Worm (Caenorhabditis elegans): Measurements from ENCODE around the gene scl-21.

Gene scl-21

DNA sequence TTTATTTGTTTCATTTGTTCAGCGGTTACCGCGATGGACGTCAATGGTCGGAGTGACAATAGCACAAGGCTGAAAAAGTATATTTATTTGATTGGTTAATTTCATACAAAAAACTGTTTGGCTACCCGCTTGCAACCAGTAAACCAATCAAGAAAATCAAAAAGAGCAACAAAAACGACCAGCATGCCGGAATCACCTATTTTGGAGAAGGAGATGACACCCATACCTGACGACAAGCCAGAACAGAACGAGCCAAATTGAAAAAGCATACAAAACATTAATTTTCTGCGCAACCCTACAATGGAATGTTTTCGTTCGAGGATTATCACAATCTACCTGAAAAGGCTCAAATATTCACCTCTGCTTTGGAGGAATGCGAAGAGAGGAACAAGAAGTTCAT lies 5.0 kb downstream of the scl-21 start, which contains the start of gene Y43F8B.7:
TSS of gene Y43F8B.7 (plus strand) at position 301 of the 400 bp plus-strand sequence.
- no peak for TF ChIP-seq Y5F2A.4 (GFP tag; optimal IDR thresholded peaks at IDR 0.05)
- TF ChIP-seq ceh-32 (tag; optimal IDR thresholded peaks at IDR 0.05; ENCODE audit: poor library complexity): no peak
- no peak for TF ChIP-seq daf-8 (GFP tag; IDR thresholded peaks at IDR 0.05)
- no peak for TF ChIP-seq ceh-44 (GFP tag; IDR thresholded peaks at IDR 0.05)
- no peak for TF ChIP-seq hmg-1.1 (GFP tag; IDR thresholded peaks at IDR 0.05)
- no peak for TF ChIP-seq unc-130 (GFP tag; optimal IDR thresholded peaks at IDR 0.05)
- no peak for TF ChIP-seq gei-8 (GFP tag; optimal IDR thresholded peaks at IDR 0.05)
- no peak for TF ChIP-seq rbr-2 (tag; optimal IDR thresholded peaks at IDR 0.05)
- no peak for TF ChIP-seq ctbp-1 (GFP tag; IDR thresholded peaks at IDR 0.05)
- TF ChIP-seq mxl-3 (GFP tag; optimal IDR thresholded peaks at IDR 0.05): no peak
- no peak for TF ChIP-seq F37D6.2 (tag; optimal IDR thresholded peaks at IDR 0.05)
- TF ChIP-seq dpl-1 (GFP tag; optimal IDR thresholded peaks at IDR 0.05): no peak
- no peak for TF ChIP-seq mdl-1 (tag; optimal IDR thresholded peaks at IDR 0.05)
- no peak for TF ChIP-seq ztf-7 (tag; optimal IDR thresholded peaks at IDR 0.05)
- no peak for TF ChIP-seq F49E8.2 (tag; optimal IDR thresholded peaks at IDR 0.05; ENCODE audit: borderline replicate concordance)
- no peak for TF ChIP-seq lim-7 (GFP tag; IDR thresholded peaks at IDR 0.05)

DNA sequence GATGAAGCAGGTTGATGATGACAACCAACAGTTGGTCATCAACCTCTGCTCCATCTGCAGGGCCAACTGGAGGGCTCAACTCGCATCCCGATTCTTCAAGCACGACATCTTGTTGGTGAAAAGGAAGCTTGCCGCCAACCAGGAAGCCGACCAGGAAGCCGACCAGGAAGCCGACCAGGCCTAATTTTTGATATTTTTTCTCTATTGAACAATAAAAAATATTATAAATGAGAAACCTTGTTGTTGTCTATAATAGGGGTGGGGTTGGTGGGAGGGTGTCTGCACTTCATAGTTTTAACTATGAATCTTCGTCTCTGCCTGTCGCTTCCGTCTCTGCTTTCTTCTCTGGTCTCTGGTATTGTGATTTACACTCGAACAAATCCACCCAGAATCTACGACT lies 9.8 kb downstream of the scl-21 start, which contains the start of gene Y43F8B.18:
TSS of gene Y43F8B.18 (plus strand) at position 301 of the 400 bp plus-strand sequence.
- TF ChIP-seq nhr-28 (tag; optimal IDR thresholded peaks at IDR 0.05): no peak
- no peak for TF ChIP-seq lin-39 (tag; optimal IDR thresholded peaks at IDR 0.05)
- no peak for TF ChIP-seq nhr-102 (tag; optimal IDR thresholded peaks at IDR 0.05)
- TF ChIP-seq ceh-82 (tag; optimal IDR thresholded peaks at IDR 0.05): no peak
- TF ChIP-seq F37D6.2 (tag; optimal IDR thresholded peaks at IDR 0.05): no peak
- TF ChIP-seq skn-1 (tag; optimal IDR thresholded peaks at IDR 0.05): no peak
- TF ChIP-seq spr-1 (tag; optimal IDR thresholded peaks at IDR 0.05): no peak
- TF ChIP-seq nhr-111 (GFP tag; optimal IDR thresholded peaks at IDR 0.05): no peak
- TF ChIP-seq ztf-11 (tag; optimal IDR thresholded peaks at IDR 0.05): no peak
- TF ChIP-seq sdz-12 (GFP tag; optimal IDR thresholded peaks at IDR 0.05): no peak
- no peak for TF ChIP-seq snpc-4 (tag; optimal IDR thresholded peaks at IDR 0.05)
- TF ChIP-seq zfp-3 (GFP tag; conservative IDR thresholded peaks at IDR 0.05): no peak
- no peak for TF ChIP-seq hlh-11 (tag; optimal IDR thresholded peaks at IDR 0.05)
- TF ChIP-seq hlh-30 (tag; optimal IDR thresholded peaks at IDR 0.05; ENCODE audit: insufficient read depth): no peak
- no peak for TF ChIP-seq tag-97 (GFP tag; IDR thresholded peaks at IDR 0.05)
- TF ChIP-seq dmd-8 (GFP tag; IDR thresholded peaks at IDR 0.05): no peak
- TF ChIP-seq ces-1 (GFP tag; optimal IDR thresholded peaks at IDR 0.05): no peak
- no peak for TF ChIP-seq lsy-2 (tag; optimal IDR thresholded peaks at IDR 0.05)
- no peak for TF ChIP-seq mes-2 (tag; optimal IDR thresholded peaks at IDR 0.05; ENCODE audit: poor library complexity, severe bottlenecking)

DNA sequence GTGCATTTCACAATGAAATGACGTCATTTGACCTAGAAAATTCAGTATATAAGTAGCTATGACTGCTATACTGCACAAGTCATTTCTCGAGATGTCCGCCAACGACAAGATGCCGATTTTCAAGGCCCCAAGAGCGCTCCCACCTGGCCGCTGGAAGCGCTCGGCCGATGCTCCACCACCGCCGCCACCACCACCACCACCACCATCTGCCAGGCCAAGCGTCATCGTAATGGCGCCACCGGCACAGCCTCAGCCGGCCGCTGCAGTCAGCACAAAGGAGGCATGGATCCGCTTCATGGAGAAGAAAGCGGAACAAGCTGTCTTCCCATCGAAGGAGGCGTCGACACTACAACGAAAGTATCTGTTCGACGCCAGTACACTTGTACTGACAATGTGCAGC lies 10.2 kb downstream of the scl-21 start, which contains the start of gene Y43F8B.28:
TSS of gene Y43F8B.28 (plus strand) at position 59 of the 400 bp plus-strand sequence.
- TF ChIP-seq set-16 (GFP tag; IDR thresholded peaks at IDR 0.05) (peak; percentile 95), tra-1 (GFP tag; IDR thresholded peaks at IDR 0.05) (no peak)

DNA sequence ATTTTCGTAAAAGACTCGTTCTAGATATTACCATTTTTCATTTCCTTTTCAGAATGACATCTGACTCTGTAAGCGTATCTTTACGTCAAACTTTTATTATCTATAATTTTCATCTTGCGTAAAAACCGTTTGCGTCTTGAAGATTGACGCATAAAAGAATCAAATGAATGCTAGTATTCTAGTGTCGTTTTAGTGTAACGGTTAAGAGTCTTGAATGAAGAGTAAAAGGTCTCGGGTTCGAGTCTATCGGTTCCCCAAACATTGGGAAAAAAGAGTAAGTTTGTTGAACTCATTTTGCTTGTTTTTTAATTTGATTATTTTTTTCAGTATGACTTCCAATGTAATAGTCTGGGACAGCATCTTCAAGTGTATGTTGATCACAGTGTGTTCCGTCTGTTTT lies 11.0 kb downstream of the scl-21 start, which contains the start of gene Y43F8B.17:
TSS of gene Y43F8B.17 (plus strand) at position 215 of the 400 bp plus-strand sequence.
- TF ChIP-seq lin-29 (GFP tag; IDR thresholded peaks at IDR 0.05): no peak
- no peak for TF ChIP-seq tra-1 (GFP tag; IDR thresholded peaks at IDR 0.05)
- TF ChIP-seq egl-27 (tag; optimal IDR thresholded peaks at IDR 0.05): no peak
- no peak for TF ChIP-seq dve-1 (tag; optimal IDR thresholded peaks at IDR 0.05; ENCODE audit: insufficient read depth)
- TF ChIP-seq daf-8 (GFP tag; IDR thresholded peaks at IDR 0.05): no peak
- no peak for TF ChIP-seq R02D3.7 (tag; optimal IDR thresholded peaks at IDR 0.05)
- TF ChIP-seq nhr-76 (tag; optimal IDR thresholded peaks at IDR 0.05): no peak
- TF ChIP-seq nhr-41 (GFP tag; IDR thresholded peaks at IDR 0.05): no peak
- TF ChIP-seq lin-1 (GFP tag; IDR thresholded peaks at IDR 0.05): no peak
- no peak for TF ChIP-seq aha-1 (tag)
- TF ChIP-seq ztf-7 (tag; optimal IDR thresholded peaks at IDR 0.05): no peak
- no peak for TF ChIP-seq gei-8 (GFP tag; optimal IDR thresholded peaks at IDR 0.05)
- TF ChIP-seq zfp-3 (GFP tag; conservative IDR thresholded peaks at IDR 0.05): no peak
- no peak for TF ChIP-seq saeg-2 (GFP tag; IDR thresholded peaks at IDR 0.05)
- TF ChIP-seq unc-39 (tag; optimal IDR thresholded peaks at IDR 0.05): no peak
